Fruit fly (Drosophila melanogaster) whole organism, embryonic: Measurements from ENCODE around the gene Sqor.

Experiments
- Asciz ChIP-seq: fragments of 200-800 bp; sonication (Bioruptor generic); optimal IDR thresholded peaks from 2 replicates; lab custom pipeline; 2017; ENCODE audit warnings: missing biosample characterization, mild to moderate bottlenecking, missing genetic modification characterization, missing genetic modification reagents
- CG11560 ChIP-seq: fragments of 200-800 bp; sonication (Bioruptor generic); IDR thresholded peaks from 3 replicates; pipeline ENCODE4 v1.3.6; 2022; ENCODE audit warnings: missing biosample characterization, missing genetic modification characterization
- CG14667 ChIP-seq: fragments of 200-800 bp; sonication (Bioruptor generic); IDR thresholded peaks from 2 replicates; pipeline ENCODE4 v1.3.6; 2022; ENCODE audit warnings: missing biosample characterization, missing genetic modification characterization
- CG1602 ChIP-seq: fragments of 200-800 bp; sonication (Bioruptor generic); optimal IDR thresholded peaks from 3 replicates; lab custom pipeline; 2016; ENCODE audit warnings: missing biosample characterization, missing genetic modification characterization
- CG16779 ChIP-seq: fragments of 200-800 bp; sonication (Bioruptor generic); IDR thresholded peaks from 2 replicates; pipeline ENCODE4 v1.3.6; 2022; ENCODE audit warnings: missing biosample characterization, missing genetic modification characterization
- CG16815 ChIP-seq: fragments of 200-800 bp; sonication (Bioruptor generic); optimal IDR thresholded peaks from 3 replicates; lab custom pipeline; 2017; ENCODE audit warnings: missing biosample characterization, mild to moderate bottlenecking, missing genetic modification characterization
- CG17328 ChIP-seq: fragments of 200-800 bp; sonication (Bioruptor generic); IDR thresholded peaks from 2 replicates; pipeline ENCODE4 v1.3.6; 2022; ENCODE audit warnings: missing biosample characterization, missing genetic modification characterization
- CG17385 ChIP-seq: fragments of 200-800 bp; sonication (Bioruptor generic); optimal IDR thresholded peaks from 3 replicates; lab custom pipeline; 2018; ENCODE audit warnings: missing biosample characterization, mild to moderate bottlenecking, missing genetic modification characterization
- CG18476 ChIP-seq: fragments of 200-800 bp; sonication (Bioruptor generic); optimal IDR thresholded peaks from 2 replicates; lab custom pipeline; 2016; ENCODE audit warnings: missing biosample characterization, mild to moderate bottlenecking, missing genetic modification characterization
- CG18619 ChIP-seq: fragments of 200-800 bp; sonication (Bioruptor generic); optimal IDR thresholded peaks from 3 replicates; lab custom pipeline; 2017; ENCODE audit warnings: missing biosample characterization, mild to moderate bottlenecking, missing genetic modification characterization
- CG2875 ChIP-seq: fragments of 200-800 bp; sonication (Bioruptor generic); optimal IDR thresholded peaks from 2 replicates; lab custom pipeline; 2017; ENCODE audit warnings: missing biosample characterization, mild to moderate bottlenecking, missing genetic modification characterization, missing genetic modification reagents
- CG4730 ChIP-seq: fragments of 200-800 bp; sonication (Bioruptor generic); IDR thresholded peaks from 2 replicates; pipeline ENCODE4 v1.3.6; 2022; ENCODE audit warnings: missing biosample characterization, missing genetic modification characterization
- CG6175 ChIP-seq: fragments of 200-800 bp; sonication (Bioruptor generic); IDR thresholded peaks from 3 replicates; pipeline ENCODE4 v1.3.6; 2022; ENCODE audit warnings: missing biosample characterization, missing genetic modification characterization
- CG9215 ChIP-seq: fragments of 200-800 bp; sonication (Bioruptor generic); IDR thresholded peaks from 2 replicates; pipeline ENCODE4 v1.3.6; 2022; ENCODE audit warnings: missing biosample characterization, missing genetic modification characterization
- CG9727 ChIP-seq: fragments of 200-800 bp; sonication (Bioruptor generic); optimal IDR thresholded peaks from 3 replicates; lab custom pipeline; 2017; ENCODE audit warnings: missing biosample characterization, mild to moderate bottlenecking, missing genetic modification characterization
- CkIIα-i1 ChIP-seq: fragments of 200-800 bp; sonication (Bioruptor generic); IDR thresholded peaks from 2 replicates; pipeline ENCODE4 v1.3.6; 2022; ENCODE audit warnings: missing biosample characterization, missing genetic modification characterization
- CoRest ChIP-seq: fragments of 200-800 bp; sonication (Bioruptor generic); optimal IDR thresholded peaks from 3 replicates; lab custom pipeline; 2018; ENCODE audit warnings: missing biosample characterization, mild to moderate bottlenecking, missing genetic modification characterization, moderate library complexity
- Dbx ChIP-seq: fragments of 200-800 bp; sonication (Bioruptor generic); IDR thresholded peaks from 3 replicates; pipeline ENCODE4 v1.3.6; 2022; ENCODE audit warnings: missing biosample characterization, missing genetic modification characterization
- Dip2 ChIP-seq: fragments of 200-800 bp; sonication (Bioruptor generic); IDR thresholded peaks from 2 replicates; pipeline ENCODE4 v1.3.6; 2022; ENCODE audit warnings: missing biosample characterization, missing genetic modification characterization
- Dll ChIP-seq: fragments of 200-800 bp; sonication (Bioruptor generic); IDR thresholded peaks from 4 replicates; pipeline ENCODE4 v1.3.6; 2022; ENCODE audit warnings: missing biosample characterization, missing genetic modification characterization; ENCODE audit not compliant: partially characterized antibody
- Doc2 ChIP-seq: fragments of 200-800 bp; sonication (Bioruptor generic); IDR thresholded peaks from 2 replicates; pipeline ENCODE4 v1.3.6; 2022; ENCODE audit warnings: missing biosample characterization, missing genetic modification characterization
- Dref ChIP-seq: fragments of 200-800 bp; sonication (Bioruptor generic); IDR thresholded peaks from 2 replicates; pipeline ENCODE4 v1.3.6; 2022; ENCODE audit warnings: missing biosample characterization, missing genetic modification characterization
- E2f2 ChIP-seq: fragments of 200-800 bp; sonication (Bioruptor generic); IDR thresholded peaks from 2 replicates; pipeline ENCODE4 v1.3.6; 2022; ENCODE audit warnings: missing biosample characterization, missing genetic modification characterization
- Gug ChIP-seq: fragments of 200-800 bp; sonication (Bioruptor generic); IDR thresholded peaks from 4 replicates; pipeline ENCODE4 v1.3.6; 2022; ENCODE audit warnings: missing biosample characterization, missing genetic modification characterization
- H2.0 ChIP-seq: fragments of 200-800 bp; sonication (Bioruptor generic); IDR thresholded peaks from 2 replicates; pipeline ENCODE4 v1.3.6; 2022; ENCODE audit warnings: missing biosample characterization, missing genetic modification characterization
- Lim3 ChIP-seq: fragments of 200-800 bp; sonication (Bioruptor generic); IDR thresholded peaks from 2 replicates; pipeline ENCODE4 v1.3.6; 2022; ENCODE audit warnings: missing biosample characterization, missing genetic modification characterization
- Optix ChIP-seq: fragments of 200-800 bp; sonication (Bioruptor generic); IDR thresholded peaks from 3 replicates; pipeline ENCODE4 v1.3.6; 2022; ENCODE audit warnings: missing biosample characterization, missing genetic modification characterization
- Rfx ChIP-seq: fragments of 200-800 bp; sonication (Bioruptor generic); IDR thresholded peaks from 2 replicates; pipeline ENCODE4 v1.3.6; 2022; ENCODE audit warnings: missing biosample characterization, missing genetic modification characterization
- Sin3A ChIP-seq: fragments of >200 bp; optimal IDR thresholded peaks from 2 replicates; lab custom pipeline; 2018
- Six4 ChIP-seq: fragments of 200-800 bp; sonication (Bioruptor generic); optimal IDR thresholded peaks from 2 replicates; lab custom pipeline; 2016; ENCODE audit warnings: missing biosample characterization, missing genetic modification characterization
- al ChIP-seq: fragments of 200-800 bp; sonication (Bioruptor generic); IDR thresholded peaks from 2 replicates; pipeline ENCODE4 v1.3.6; 2022; ENCODE audit warnings: missing biosample characterization, missing genetic modification characterization
- aop ChIP-seq: fragments of 200-800 bp; sonication (Bioruptor generic); IDR thresholded peaks from 2 replicates; pipeline ENCODE4 v1.3.6; 2022; ENCODE audit warnings: missing biosample characterization, missing genetic modification characterization
- ap ChIP-seq: fragments of 200-800 bp; sonication (Bioruptor generic); IDR thresholded peaks from 2 replicates; pipeline ENCODE4 v1.3.6; 2022; ENCODE audit warnings: missing biosample characterization, missing genetic modification characterization
- bsh ChIP-seq, 2 experiments: fragments of 200-800 bp; sonication (Bioruptor generic); optimal IDR thresholded peaks; 2 replicates each; lab custom pipeline; 2017 to 2018; ENCODE audit warnings: mild to moderate bottlenecking in 2 of 2, missing biosample characterization in 2 of 2, missing genetic modification characterization in 2 of 2, moderate library complexity in 1 of 2
- chif ChIP-seq, 2 experiments: fragments of 200-800 bp; sonication (Bioruptor generic); optimal IDR thresholded peaks; 3 replicates each; lab custom pipeline; 2016; ENCODE audit warnings: missing biosample characterization in 2 of 2, missing genetic modification characterization in 2 of 2
- ci ChIP-seq: fragments of 200-800 bp; sonication (Bioruptor generic); IDR thresholded peaks from 3 replicates; pipeline ENCODE4 v1.3.6; 2022; ENCODE audit warnings: missing biosample characterization, missing genetic modification characterization
- crc ChIP-seq: fragments of 200-800 bp; sonication (Bioruptor generic); optimal IDR thresholded peaks from 2 replicates; lab custom pipeline; 2016; ENCODE audit warnings: missing biosample characterization, missing genetic modification characterization
- disco-r ChIP-seq: fragments of 200-800 bp; sonication (Bioruptor generic); optimal IDR thresholded peaks from 2 replicates; lab custom pipeline; 2016; ENCODE audit warnings: missing biosample characterization, missing genetic modification characterization
- emc ChIP-seq: fragments of 200-800 bp; sonication (Bioruptor generic); optimal IDR thresholded peaks from 2 replicates; lab custom pipeline; 2016; ENCODE audit warnings: missing biosample characterization, missing genetic modification characterization
- fu2 ChIP-seq: fragments of 200-800 bp; sonication (Bioruptor generic); optimal IDR thresholded peaks from 2 replicates; lab custom pipeline; 2016; ENCODE audit warnings: missing biosample characterization, missing genetic modification characterization
- gcm ChIP-seq: fragments of 200-800 bp; sonication (Bioruptor generic); optimal IDR thresholded peaks from 2 replicates; lab custom pipeline; 2019; ENCODE audit warnings: missing biosample characterization, mild to moderate bottlenecking, missing genetic modification characterization, moderate library complexity
- knrl ChIP-seq: fragments of 200-800 bp; sonication (Bioruptor generic); IDR thresholded peaks from 3 replicates; pipeline ENCODE4 v1.3.6; 2022; ENCODE audit warnings: missing biosample characterization, missing genetic modification characterization; ENCODE audit not compliant: partially characterized antibody
- lbe ChIP-seq: fragments of 200-800 bp; sonication (Bioruptor generic); optimal IDR thresholded peaks from 2 replicates; lab custom pipeline; 2016; ENCODE audit warnings: missing biosample characterization, mild to moderate bottlenecking, missing genetic modification characterization
- mam ChIP-seq: fragments of 200-800 bp; sonication (Bioruptor generic); optimal IDR thresholded peaks from 3 replicates; lab custom pipeline; 2016; ENCODE audit warnings: missing biosample characterization, missing genetic modification characterization
- nmo ChIP-seq: fragments of 200-800 bp; sonication (Bioruptor generic); optimal IDR thresholded peaks from 2 replicates; lab custom pipeline; 2018; ENCODE audit warnings: missing biosample characterization, mild to moderate bottlenecking, missing genetic modification characterization, moderate library complexity
- odd ChIP-seq: fragments of 200-800 bp; sonication (Bioruptor generic); optimal IDR thresholded peaks from 2 replicates; lab custom pipeline; 2017; ENCODE audit warnings: missing biosample characterization, mild to moderate bottlenecking, missing genetic modification characterization
- scrt ChIP-seq: fragments of 200-800 bp; sonication (Bioruptor generic); optimal IDR thresholded peaks from 2 replicates; lab custom pipeline; 2018; ENCODE audit warnings: missing biosample characterization, mild to moderate bottlenecking, missing genetic modification characterization, moderate library complexity
- sd ChIP-seq: fragments of 200-800 bp; sonication (Bioruptor generic); optimal IDR thresholded peaks from 3 replicates; lab custom pipeline; 2018; ENCODE audit warnings: missing biosample characterization, mild to moderate bottlenecking, missing genetic modification characterization, moderate library complexity
- sqz ChIP-seq: fragments of 200-800 bp; sonication (Bioruptor generic); optimal IDR thresholded peaks from 3 replicates; lab custom pipeline; 2018; ENCODE audit warnings: missing biosample characterization, mild to moderate bottlenecking, missing genetic modification characterization
- tgo ChIP-seq: fragments of 200-800 bp; sonication (Bioruptor generic); IDR thresholded peaks from 3 replicates; pipeline ENCODE4 v1.3.6; 2022; ENCODE audit warnings: missing biosample characterization, missing genetic modification characterization
- wek ChIP-seq: fragments of 200-800 bp; sonication (Bioruptor generic); optimal IDR thresholded peaks from 3 replicates; lab custom pipeline; 2018; ENCODE audit warnings: missing biosample characterization, mild to moderate bottlenecking, missing genetic modification characterization, moderate library complexity
- zfh2 ChIP-seq: fragments of 200-800 bp; sonication (Bioruptor generic); optimal IDR thresholded peaks from 2 replicates; lab custom pipeline; 2016; ENCODE audit warnings: missing biosample characterization, missing genetic modification characterization

The Sqor gene

DNA sequence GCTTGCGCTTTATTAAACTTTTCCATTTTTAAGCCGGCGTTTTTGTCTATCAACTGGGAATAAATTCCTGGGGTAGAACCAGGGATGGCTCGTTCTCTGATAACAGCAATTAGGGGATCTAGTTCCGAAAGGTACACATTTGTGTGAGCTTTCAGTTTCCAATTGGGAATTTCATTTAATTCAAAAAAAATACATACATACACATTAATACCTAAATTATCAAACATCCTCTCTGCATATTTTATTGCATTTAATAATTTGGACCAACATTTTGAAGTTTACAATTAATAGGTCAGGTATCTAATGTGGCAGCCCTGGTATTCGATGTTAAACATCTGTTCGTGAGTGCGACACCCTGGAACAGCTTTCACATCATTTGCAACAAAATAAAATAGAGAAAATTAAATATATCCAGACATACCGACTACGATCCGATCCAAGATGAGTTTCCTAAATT lies 19.2 kb downstream of the Sqor start, which contains the start of the genes CG15011 and CG1309 (continued):
- TF ChIP-seq chif (GFP tag; optimal IDR thresholded peaks at IDR 0.05; lab: Kevin White, UChicago) (peak; percentile 79 to 90), CG18619 (GFP tag; lab: Kevin White, UChicago) (peak; percentile 74), sd (tag; lab: Kevin White, UChicago) (peak; percentile 99), Dll (GFP tag; lab: Robert Waterston, UW) (peak; percentile 59; the same call in 2 of the 4 replicates), Gug (GFP tag; lab: Robert Waterston, UW) (peak; percentile 69; the same call in 3 of the 4 replicates), Dip2 (GFP tag; lab: Robert Waterston, UW) (no peak), CG4730 (peak; percentile 43), al (GFP tag; lab: Robert Waterston, UW) (peak; percentile 78), Dref (GFP tag; lab: Robert Waterston, UW) (no peak), CG16779 (GFP tag; lab: Robert Waterston, UW) (no peak), mam (GFP tag; lab: Kevin White, UChicago) (peak; percentile 91), Lim3 (GFP tag; lab: Robert Waterston, UW) (no peak), CG9727 (GFP tag; lab: Kevin White, UChicago) (peak; percentile 84), odd (GFP tag; lab: Kevin White, UChicago) (peak; percentile 53), ap (GFP tag; lab: Robert Waterston, UW) (no peak), Dbx (GFP tag; lab: Robert Waterston, UW) (peak; percentile 72), CG2875 (GFP tag; lab: Kevin White, UChicago) (peak; percentile 28), fu2 (GFP tag; lab: Kevin White, UChicago) (peak; percentile 81), CG6175 (GFP tag; lab: Robert Waterston, UW) (no peak), tgo (GFP tag; lab: Robert Waterston, UW) (peak; percentile 57; the same call in 2 of the 3 replicates), H2.0 (GFP tag; lab: Robert Waterston, UW) (peak; percentile 56), wek (GFP tag; lab: Kevin White, UChicago) (no peak), scrt (GFP tag; lab: Kevin White, UChicago) (peak; percentile 65), E2f2 (GFP tag; lab: Robert Waterston, UW) (peak; percentile 43; the same call in 1 of the 2 replicates), Rfx (peak; percentile 82; the same call in 1 of the 2 replicates), lbe (GFP tag; lab: Kevin White, UChicago) (peak; percentile 70), CG9215 (GFP tag; lab: Robert Waterston, UW) (peak; percentile 73), emc (GFP tag; lab: Kevin White, UChicago) (peak; percentile 24), gcm (GFP tag; lab: Kevin White, UChicago) (peak; percentile 77), CG16815 (GFP tag; lab: Kevin White, UChicago) (peak; percentile 60), CG1602 (GFP tag; lab: Kevin White, UChicago) (peak; percentile 86), Doc2 (GFP tag; lab: Robert Waterston, UW) (no peak), aop (no peak), sqz (GFP tag; lab: Kevin White, UChicago) (peak; percentile 24), CG14667 (GFP tag; lab: Robert Waterston, UW) (peak; percentile 64), crc (GFP tag; lab: Kevin White, UChicago) (peak; percentile 63), zfh2 (GFP tag; lab: Kevin White, UChicago) (peak; percentile 86), CG17385 (GFP tag; lab: Kevin White, UChicago) (peak; percentile 63), Sin3A (peak; percentile 71), CG17328 (GFP tag; lab: Robert Waterston, UW) (peak; percentile 77), ci (peak; percentile 81), Six4 (GFP tag; lab: Kevin White, UChicago) (peak; percentile 79), CG11560 (peak; percentile 41; the same call in 1 of the 3 replicates), Optix (GFP tag; lab: Robert Waterston, UW) (peak; percentile 69; the same call in 1 of the 3 replicates), disco-r (GFP tag; lab: Kevin White, UChicago) (peak; percentile 71), bsh (GFP tag; optimal IDR thresholded peaks at IDR 0.05; lab: Kevin White, UChicago) (peak; percentile 33 to 83), CG18476 (GFP tag; lab: Kevin White, UChicago) (peak; percentile 70), nmo (GFP tag; lab: Kevin White, UChicago) (peak; percentile 92), knrl (GFP tag; lab: Robert Waterston, UW) (peak; percentile 69), Asciz (peak; percentile 56), CoRest (tag; lab: Kevin White, UChicago) (peak; percentile 92), CkIIα-i1 (GFP tag; lab: Robert Waterston, UW) (no peak)
